Fruit fly (Drosophila melanogaster) whole organism, prepupa: ENCODE results near the gene gt.

Source experiments
- Blimp-1 ChIP-seq: fragments of 200-800 bp; sonication (Bioruptor generic); optimal IDR thresholded peaks from 3 replicates; lab custom pipeline; 2017; ENCODE audit warnings: missing biosample characterization, missing genetic modification characterization, mild to moderate bottlenecking, moderate library complexity, missing genetic modification reagents
- CG10631 ChIP-seq: fragments of 200-800 bp; sonication (Bioruptor generic); optimal IDR thresholded peaks from 2 replicates; lab custom pipeline; 2016; ENCODE audit warnings: missing biosample characterization, missing genetic modification characterization
- CG11762 ChIP-seq: fragments of 200-800 bp; sonication (Bioruptor generic); optimal IDR thresholded peaks from 3 replicates; lab custom pipeline; 2016; ENCODE audit warnings: missing biosample characterization, missing genetic modification characterization; ENCODE audit not compliant: insufficient read depth
- CG16779 ChIP-seq: fragments of 200-800 bp; sonication (Bioruptor generic); optimal IDR thresholded peaks from 3 replicates; lab custom pipeline; 2017; ENCODE audit warnings: missing biosample characterization, mild to moderate bottlenecking, missing genetic modification characterization
- CG3032 ChIP-seq: fragments of 200-800 bp; optimal IDR thresholded peaks from 2 replicates; lab custom pipeline; 2019; ENCODE audit warnings: missing biosample characterization, mild to moderate bottlenecking, missing genetic modification characterization, moderate library complexity
- CG31627 ChIP-seq: fragments of 200-800 bp; sonication (Bioruptor generic); optimal IDR thresholded peaks from 3 replicates; lab custom pipeline; 2016; ENCODE audit warnings: missing biosample characterization, missing genetic modification characterization
- CG32006 ChIP-seq: fragments of 200-800 bp; sonication (Bioruptor generic); optimal IDR thresholded peaks from 3 replicates; lab custom pipeline; 2017; ENCODE audit warnings: missing biosample characterization, mild to moderate bottlenecking, missing genetic modification characterization
- CG34406 ChIP-seq: fragments of 200-800 bp; sonication (Bioruptor generic); optimal IDR thresholded peaks from 3 replicates; lab custom pipeline; 2016; ENCODE audit warnings: missing biosample characterization, missing genetic modification characterization
- CG3919 ChIP-seq: fragments of 200-800 bp; sonication (Bioruptor generic); optimal IDR thresholded peaks from 3 replicates; lab custom pipeline; 2016; ENCODE audit warnings: missing biosample characterization, missing genetic modification characterization
- CG4318 ChIP-seq: fragments of 200-800 bp; sonication (Bioruptor generic); optimal IDR thresholded peaks from 3 replicates; lab custom pipeline; 2017; ENCODE audit warnings: missing biosample characterization, mild to moderate bottlenecking, missing genetic modification characterization
- CG6163 ChIP-seq: fragments of 200-800 bp; sonication (Bioruptor generic); IDR thresholded peaks from 3 replicates; pipeline ENCODE4 v1.3.6; 2022; ENCODE audit warnings: missing biosample characterization, missing genetic modification characterization
- CG6276 ChIP-seq: fragments of 200-800 bp; sonication (Bioruptor generic); optimal IDR thresholded peaks from 2 replicates; lab custom pipeline; 2017; ENCODE audit warnings: missing biosample characterization, mild to moderate bottlenecking, missing genetic modification characterization
- CG6808 ChIP-seq: fragments of 200-800 bp; sonication (Bioruptor generic); optimal IDR thresholded peaks from 3 replicates; lab custom pipeline; 2017; ENCODE audit warnings: missing biosample characterization, missing genetic modification characterization, mild to moderate bottlenecking, moderate library complexity, missing genetic modification reagents
- CG6854 ChIP-seq: fragments of 200-800 bp; sonication (Bioruptor generic); optimal IDR thresholded peaks from 2 replicates; lab custom pipeline; 2017; ENCODE audit warnings: missing biosample characterization, mild to moderate bottlenecking, missing genetic modification characterization
- CG8319 ChIP-seq: fragments of 200-800 bp; sonication (Bioruptor generic); optimal IDR thresholded peaks from 3 replicates; lab custom pipeline; 2016; ENCODE audit warnings: missing biosample characterization, missing genetic modification characterization
- CG8632 ChIP-seq: fragments of 200-800 bp; sonication (Bioruptor generic); optimal IDR thresholded peaks from 3 replicates; lab custom pipeline; 2016; ENCODE audit warnings: missing biosample characterization, missing genetic modification characterization
- Eip93F ChIP-seq: fragments of 200-800 bp; sonication (Bioruptor generic); optimal IDR thresholded peaks from 2 replicates; lab custom pipeline; 2016; ENCODE audit warnings: missing biosample characterization, mild to moderate bottlenecking, missing genetic modification characterization
- Gug ChIP-seq: fragments of 200-800 bp; sonication (Bioruptor generic); IDR thresholded peaks from 2 replicates; pipeline ENCODE4 v1.3.6; 2022; ENCODE audit warnings: missing biosample characterization, missing genetic modification characterization
- Hr38 ChIP-seq: sonication (Bioruptor generic); optimal IDR thresholded peaks from 2 replicates; lab custom pipeline; 2016; ENCODE audit warnings: missing biosample characterization, missing genetic modification characterization
- Hr39 ChIP-seq: fragments of 200-800 bp; sonication (Bioruptor generic); optimal IDR thresholded peaks from 2 replicates; lab custom pipeline; 2016; ENCODE audit warnings: missing biosample characterization, missing genetic modification characterization
- Hr4 ChIP-seq: fragments of 200-800 bp; sonication (Bioruptor generic); optimal IDR thresholded peaks from 3 replicates; lab custom pipeline; 2016; ENCODE audit warnings: missing biosample characterization, missing genetic modification characterization
- Lpt ChIP-seq: fragments of 200-800 bp; sonication (Bioruptor generic); optimal IDR thresholded peaks from 3 replicates; lab custom pipeline; 2016; ENCODE audit warnings: missing biosample characterization, missing genetic modification characterization
- OdsH ChIP-seq: fragments of 200-800 bp; sonication (Bioruptor generic); optimal IDR thresholded peaks from 3 replicates; lab custom pipeline; 2016; ENCODE audit warnings: missing biosample characterization, missing genetic modification characterization
- Smox ChIP-seq: fragments of 200-800 bp; sonication (Bioruptor generic); optimal IDR thresholded peaks from 3 replicates; lab custom pipeline; 2016; ENCODE audit warnings: missing biosample characterization, missing genetic modification characterization
- Sox14 ChIP-seq: fragments of 200-800 bp; sonication (Bioruptor generic); optimal IDR thresholded peaks from 3 replicates; lab custom pipeline; 2016; ENCODE audit warnings: missing biosample characterization, missing genetic modification characterization
- Sox15 ChIP-seq: fragments of 200-800 bp; sonication (Bioruptor generic); optimal IDR thresholded peaks from 3 replicates; lab custom pipeline; 2016; ENCODE audit warnings: missing biosample characterization, missing genetic modification characterization
- acj6 ChIP-seq: fragments of 200-800 bp; sonication (Bioruptor generic); optimal IDR thresholded peaks from 3 replicates; lab custom pipeline; 2016; ENCODE audit warnings: missing biosample characterization, missing genetic modification characterization
- dac ChIP-seq: fragments of 200-800 bp; sonication (Bioruptor generic); optimal IDR thresholded peaks from 2 replicates; lab custom pipeline; 2017; ENCODE audit warnings: missing biosample characterization, mild to moderate bottlenecking, missing genetic modification characterization
- fd59A ChIP-seq: fragments of 200-800 bp; sonication (Bioruptor generic); optimal IDR thresholded peaks from 2 replicates; lab custom pipeline; 2017; ENCODE audit warnings: missing biosample characterization, mild to moderate bottlenecking, missing genetic modification characterization, missing genetic modification reagents
- fd85E ChIP-seq: fragments of 200-800 bp; sonication (Bioruptor generic); optimal IDR thresholded peaks from 3 replicates; lab custom pipeline; 2016; ENCODE audit warnings: missing biosample characterization, missing genetic modification characterization
- fkh ChIP-seq: fragments of 200-800 bp; sonication (Bioruptor generic); optimal IDR thresholded peaks from 3 replicates; lab custom pipeline; 2017; ENCODE audit warnings: missing biosample characterization, mild to moderate bottlenecking, missing genetic modification characterization, moderate library complexity
- lz ChIP-seq: fragments of 200-800 bp; sonication (Bioruptor generic); optimal IDR thresholded peaks from 3 replicates; lab custom pipeline; 2016; ENCODE audit warnings: missing biosample characterization, missing genetic modification characterization
- net ChIP-seq: fragments of 200-800 bp; sonication (Bioruptor generic); optimal IDR thresholded peaks from 3 replicates; lab custom pipeline; 2016; ENCODE audit warnings: missing biosample characterization, missing genetic modification characterization
- salr ChIP-seq, 2 experiments: fragments of 200-800 bp; sonication (Bioruptor generic); optimal IDR thresholded peaks; 3 replicates each; lab custom pipeline; 2016 to 2018; ENCODE audit warnings: missing biosample characterization in 2 of 2, missing genetic modification characterization in 2 of 2, mild to moderate bottlenecking in 1 of 2
- svp ChIP-seq: fragments of 200-800 bp; sonication (Bioruptor generic); peaks from one replicate; lab custom pipeline; 2016; ENCODE audit warnings: missing biosample characterization, missing genetic modification characterization
- topi ChIP-seq: fragments of 200-800 bp; sonication (Bioruptor generic); optimal IDR thresholded peaks from 3 replicates; lab custom pipeline; 2016; ENCODE audit warnings: missing biosample characterization, missing genetic modification characterization
- vri ChIP-seq: fragments of 200-800 bp; sonication (Bioruptor generic); optimal IDR thresholded peaks from 3 replicates; lab custom pipeline; 2016; ENCODE audit warnings: missing biosample characterization, mild to moderate bottlenecking, missing genetic modification characterization

gt gene

DNA sequence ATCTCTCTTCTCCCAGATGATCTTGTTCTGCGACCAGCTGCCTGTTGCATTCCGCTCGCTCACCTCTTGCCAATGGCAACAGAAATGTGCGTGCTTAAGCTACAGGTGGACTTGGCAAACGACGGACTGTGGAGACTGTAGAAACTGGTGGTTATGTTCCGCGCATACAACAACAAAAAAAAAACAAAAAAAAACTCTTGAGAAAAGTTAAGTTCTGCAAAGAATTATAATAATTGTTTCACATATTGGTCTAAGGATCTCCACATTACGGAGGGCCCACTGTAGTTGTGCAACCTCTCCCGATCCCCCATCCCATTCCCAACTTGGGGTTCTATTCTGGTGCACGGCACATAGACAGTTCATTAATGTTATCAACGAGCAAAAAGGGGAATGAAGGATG is 39.8 kb upstream of the gt start (continued):
- TF ChIP-seq CG32006: peak; percentile 85
- peak; percentile 86 for TF ChIP-seq fd59A (GFP tag; lab: Kevin White, UChicago)
- TF ChIP-seq Eip93F: no peak
- TF ChIP-seq CG4318 (GFP tag; lab: Kevin White, UChicago): peak; percentile 72
- TF ChIP-seq Gug (GFP tag; lab: Robert Waterston, UW): peak; percentile 87
- TF ChIP-seq Sox15: peak; percentile 44
- no peak for TF ChIP-seq Blimp-1 (GFP tag; lab: Kevin White, UChicago)
- TF ChIP-seq salr (GFP tag; optimal IDR thresholded peaks at IDR 0.05; lab: Kevin White, UChicago): peak; percentile 74 to 81
- TF ChIP-seq CG6808 (GFP tag; lab: Kevin White, UChicago): peak; percentile 86
- peak; percentile 83 for TF ChIP-seq Hr4 (GFP tag; lab: Kevin White, UChicago)
- TF ChIP-seq CG10631 (GFP tag; lab: Kevin White, UChicago): peak; percentile 92
- peak; percentile 50 for TF ChIP-seq CG31627
- peak; percentile 88 for TF ChIP-seq CG3919 (GFP tag; lab: Kevin White, UChicago)

DNA sequence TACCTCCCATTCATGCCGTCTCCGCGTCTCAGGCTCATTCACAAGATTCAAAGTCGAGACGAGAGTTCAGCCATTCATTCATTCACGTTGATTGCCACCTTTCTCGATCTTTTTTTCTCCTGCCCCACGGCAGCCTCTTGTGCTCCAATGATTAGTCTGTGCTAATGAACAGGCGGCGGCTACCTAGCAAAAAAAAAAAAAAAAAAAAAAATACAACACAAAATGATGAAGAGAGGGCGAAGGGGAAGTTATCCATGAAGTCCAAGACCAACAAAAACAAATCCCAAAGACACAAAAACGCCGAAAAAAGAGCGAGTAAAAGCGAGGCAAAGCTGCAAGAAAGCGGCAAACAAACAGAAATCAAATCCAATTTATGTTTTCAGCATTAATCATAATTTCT is 38.2 kb upstream of the gt start:
- TF ChIP-seq CG34406 (GFP tag; lab: Kevin White, UChicago) (no peak), CG6276 (no peak), acj6 (GFP tag; lab: Kevin White, UChicago) (no peak), Hr39 (GFP tag; lab: Kevin White, UChicago) (no peak), Smox (GFP tag; lab: Kevin White, UChicago) (no peak), CG8632 (GFP tag; lab: Kevin White, UChicago) (no peak), net (GFP tag; lab: Kevin White, UChicago) (no peak), CG3032 (tag; lab: Kevin White, UChicago) (no peak), CG6808 (GFP tag; lab: Kevin White, UChicago) (no peak), CG16779 (no peak), Hr38 (GFP tag; lab: Kevin White, UChicago) (no peak), Blimp-1 (GFP tag; lab: Kevin White, UChicago) (no peak), Hr4 (GFP tag; lab: Kevin White, UChicago) (no peak), CG6163 (GFP tag; lab: Robert Waterston, UW) (no peak)

DNA sequence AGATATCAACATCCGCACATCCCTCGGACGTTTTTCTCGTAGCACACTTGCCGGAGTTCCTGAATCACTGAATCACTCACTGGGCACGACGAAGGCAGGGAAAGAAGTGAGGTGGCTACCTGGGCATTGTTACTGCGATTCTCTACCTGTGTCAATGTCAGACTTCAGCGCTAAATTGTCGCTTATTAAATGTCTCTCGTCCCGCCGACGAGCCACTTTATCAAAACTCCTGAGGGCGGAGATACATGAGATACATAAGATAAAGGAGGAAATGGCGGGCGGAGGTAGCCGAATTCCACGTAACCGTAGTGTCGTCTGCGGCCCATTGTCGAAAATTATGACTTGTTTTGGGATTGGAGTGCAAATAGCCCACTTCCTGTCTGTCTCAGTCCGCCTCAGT is 36.9 kb upstream of the gt start:
- TF ChIP-seq Sox14 (GFP tag; lab: Kevin White, UChicago) (no peak), svp (GFP tag; lab: Kevin White, UChicago) (no peak), topi (GFP tag; lab: Kevin White, UChicago) (no peak), dac (GFP tag; lab: Kevin White, UChicago) (no peak), fd85E (GFP tag; lab: Kevin White, UChicago) (no peak), fkh (GFP tag; lab: Kevin White, UChicago) (no peak), OdsH (GFP tag; lab: Kevin White, UChicago) (no peak), CG8632 (GFP tag; lab: Kevin White, UChicago) (no peak), CG11762 (GFP tag; lab: Kevin White, UChicago) (no peak), CG8319 (GFP tag; lab: Kevin White, UChicago) (no peak), CG31627 (no peak), Lpt (GFP tag; lab: Kevin White, UChicago) (no peak), CG10631 (GFP tag; lab: Kevin White, UChicago) (no peak), lz (GFP tag; lab: Kevin White, UChicago) (no peak), vri (GFP tag; lab: Kevin White, UChicago) (no peak), CG6854 (no peak), Sox15 (no peak), fd59A (GFP tag; lab: Kevin White, UChicago) (no peak), Eip93F (no peak)
